Fruit fly (Drosophila melanogaster) whole organism, wandering third instar larva: ENCODE data around the gene CG9689.

Experiments used
- CrebA ChIP-seq: fragments of 200-800 bp; sonication (Bioruptor generic); optimal IDR thresholded peaks from 2 replicates; lab custom pipeline; 2016; ENCODE audit warnings: missing biosample characterization, mild to moderate bottlenecking, missing genetic modification characterization, borderline replicate concordance
- Dfd ChIP-seq: fragments of >200 bp; optimal IDR thresholded peaks from 2 replicates; lab custom pipeline; 2017; ENCODE audit warnings: missing biosample characterization, missing genetic modification characterization
- Dif ChIP-seq: fragments of 200-275, 200-300 bp; sonication (Bioruptor generic); optimal IDR thresholded peaks from 2 replicates; lab custom pipeline; 2018; ENCODE audit warnings: missing biosample characterization, missing genetic modification characterization; ENCODE audit not compliant: partially characterized antibody
- Hr78 ChIP-seq: fragments of >200 bp; optimal IDR thresholded peaks from 2 replicates; lab custom pipeline; 2017; ENCODE audit warnings: missing biosample characterization, missing genetic modification characterization
- Jra ChIP-seq: sonication (Bioruptor generic); optimal IDR thresholded peaks from 2 replicates; lab custom pipeline; 2016; ENCODE audit warnings: missing biosample characterization, missing genetic modification characterization
- N ChIP-seq: fragments of >200 bp; optimal IDR thresholded peaks from 2 replicates; lab custom pipeline; 2018; ENCODE audit warnings: missing biosample characterization, missing external identifiers, missing genetic modification characterization
- Rel ChIP-seq, 2 experiments: fragments of 200-800 bp; sonication (Bioruptor generic) in 1 of 2; optimal IDR thresholded peaks; 2 replicates in 1 of 2; 3 replicates in 1 of 2; lab custom pipeline; 2016 to 2019; ENCODE audit warnings: mild to moderate bottlenecking in 2 of 2, missing biosample characterization in 2 of 2, missing genetic modification characterization in 2 of 2, moderate library complexity in 1 of 2
- Vsx2 ChIP-seq: fragments of 200-300, 225-300 bp; sonication (Bioruptor generic); optimal IDR thresholded peaks from 2 replicates; lab custom pipeline; 2018; ENCODE audit warnings: missing biosample characterization, missing genetic modification characterization; ENCODE audit not compliant: partially characterized antibody
- dsf ChIP-seq: sonication (Bioruptor generic); optimal IDR thresholded peaks from 2 replicates; lab custom pipeline; 2016; ENCODE audit warnings: missing biosample characterization, missing genetic modification characterization, borderline replicate concordance
- ey ChIP-seq: fragments of 200-800 bp; sonication (Bioruptor generic); optimal IDR thresholded peaks from 2 replicates; lab custom pipeline; 2016; ENCODE audit warnings: missing biosample characterization, missing genetic modification characterization
- foxo ChIP-seq, 2 experiments: fragments of 200-800 bp; sonication (Bioruptor generic); optimal IDR thresholded peaks; 2 replicates in 1 of 2; 3 replicates in 1 of 2; lab custom pipeline; 2016 to 2017; ENCODE audit warnings: missing biosample characterization in 2 of 2, missing genetic modification characterization in 2 of 2
- h ChIP-seq: fragments of 200-800 bp; sonication (Bioruptor generic); optimal IDR thresholded peaks from 3 replicates; lab custom pipeline; 2016; ENCODE audit warnings: missing biosample characterization, mild to moderate bottlenecking, missing genetic modification characterization
- jim ChIP-seq: fragments of 175-275, 200-325 bp; sonication (Bioruptor generic); optimal IDR thresholded peaks from 2 replicates; lab custom pipeline; 2016; ENCODE audit warnings: missing biosample characterization, mild to moderate bottlenecking, missing genetic modification characterization
- pan ChIP-seq: fragments of >200 bp; optimal IDR thresholded peaks from 2 replicates; lab custom pipeline; 2017
- psq ChIP-seq: fragments of 200-800 bp; sonication (Bioruptor generic); optimal IDR thresholded peaks from 3 replicates; lab custom pipeline; 2017; ENCODE audit warnings: missing biosample characterization, mild to moderate bottlenecking, missing genetic modification characterization, moderate library complexity
- rgr ChIP-seq: fragments of 200-800 bp; sonication (Bioruptor generic); optimal IDR thresholded peaks from 3 replicates; lab custom pipeline; 2016; ENCODE audit warnings: missing biosample characterization, mild to moderate bottlenecking, missing genetic modification characterization
- woc ChIP-seq: sonication (Bioruptor generic); optimal IDR thresholded peaks from 2 replicates; lab custom pipeline; 2016; ENCODE audit warnings: missing biosample characterization, mild to moderate bottlenecking, missing genetic modification characterization

CG9689 gene

DNA sequence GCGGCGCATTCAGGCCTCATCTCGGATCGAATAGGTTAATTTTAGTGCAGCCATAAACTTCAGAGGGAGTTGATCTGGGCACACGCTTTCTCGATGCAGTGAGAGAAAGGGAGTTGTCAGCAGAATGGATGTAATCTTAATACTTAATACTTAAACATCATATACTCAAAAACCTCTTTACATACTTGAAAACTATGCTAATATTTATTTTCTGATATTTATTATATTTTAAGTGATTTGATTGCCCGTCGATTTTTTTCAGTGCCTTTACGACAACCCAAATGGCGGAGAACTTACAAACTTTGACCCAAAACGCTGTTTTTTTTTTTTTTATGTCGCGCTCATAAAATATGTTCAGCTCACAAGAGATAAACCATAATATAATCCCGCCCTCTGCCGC is 30.0 kb downstream of the CG9689 start:
- TF ChIP-seq foxo (GFP tag; optimal IDR thresholded peaks at IDR 0.05; lab: Kevin White, UChicago) = no peak

DNA sequence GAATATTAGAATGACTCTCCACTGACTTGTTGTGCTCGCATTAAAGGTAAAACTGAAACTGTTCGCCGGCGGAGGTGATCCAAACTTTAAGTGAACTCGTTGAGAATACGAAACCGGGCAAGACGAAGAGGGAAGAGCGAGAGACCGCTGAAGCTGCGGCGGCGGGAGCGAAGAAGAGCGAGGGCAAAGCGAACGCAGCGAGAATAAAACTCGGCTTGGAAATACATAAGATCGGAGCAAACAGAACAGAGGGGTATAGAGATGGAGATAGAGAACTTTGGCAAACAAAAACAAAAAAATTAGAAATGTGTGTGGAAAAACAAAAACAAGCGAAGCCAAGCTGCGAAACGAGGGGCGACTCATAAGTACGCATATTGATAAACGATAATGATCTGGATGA is 49.1 kb downstream of the CG9689 start, which contains the start of gene Idgf4:
Idgf4 (minus strand) TSS at position 67 of the 400 bp plus-strand sequence.
- TF ChIP-seq Vsx2 = no peak
- no peak for TF ChIP-seq Rel (GFP tag; optimal IDR thresholded peaks at IDR 0.05; lab: Kevin White, UChicago)
- TF ChIP-seq Rel (tag; optimal IDR thresholded peaks at IDR 0.05; lab: Kevin White, UChicago) = peak; percentile 1
- TF ChIP-seq psq (GFP tag; lab: Kevin White, UChicago) = peak; percentile 65
- TF ChIP-seq h (GFP tag; lab: Kevin White, UChicago) = peak; percentile 9
- peak; percentile 17 for TF ChIP-seq jim (GFP tag; lab: Kevin White, UChicago)

DNA sequence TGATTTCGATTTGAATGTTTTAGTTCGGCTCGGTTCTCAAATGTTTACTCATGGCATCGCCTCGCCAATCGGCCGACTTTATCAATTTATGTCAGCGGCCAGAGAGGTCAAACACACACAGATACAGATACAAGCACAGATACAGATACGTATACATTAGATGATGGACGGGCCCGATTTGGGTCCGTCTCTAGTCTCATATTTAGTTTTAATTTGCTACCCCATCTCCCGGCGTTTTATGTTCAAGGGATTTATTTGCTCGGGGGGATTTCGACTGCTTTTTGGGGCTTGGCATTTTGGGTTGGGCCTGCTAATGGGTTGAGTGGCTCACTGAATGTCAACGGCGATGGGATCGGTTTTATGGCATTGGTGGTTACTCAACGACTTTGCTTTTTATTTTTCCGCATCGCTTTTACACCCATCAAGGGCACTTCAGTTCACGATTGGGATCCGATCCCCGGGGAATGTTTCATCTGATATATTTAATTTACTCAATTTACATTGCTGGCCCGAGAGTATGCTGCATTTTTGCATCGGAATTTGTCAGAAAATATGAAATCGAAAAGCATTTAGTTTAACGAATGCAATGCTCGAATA is 50.6 kb downstream of the CG9689 start:
- TF ChIP-seq Hr78 (no peak), Jra (GFP tag; lab: Kevin White, UChicago) (no peak), psq (GFP tag; lab: Kevin White, UChicago) (no peak), CrebA (no peak), N (no peak), Dfd (no peak), dsf (GFP tag; lab: Kevin White, UChicago) (no peak), woc (no peak), ey (GFP tag; lab: Kevin White, UChicago) (no peak), Dif (GFP tag; lab: Kevin White, UChicago) (no peak), pan (no peak), rgr (GFP tag; lab: Kevin White, UChicago) (no peak)
